Worm (Caenorhabditis elegans): ENCODE results near the gene F35G12.12.

DNA sequence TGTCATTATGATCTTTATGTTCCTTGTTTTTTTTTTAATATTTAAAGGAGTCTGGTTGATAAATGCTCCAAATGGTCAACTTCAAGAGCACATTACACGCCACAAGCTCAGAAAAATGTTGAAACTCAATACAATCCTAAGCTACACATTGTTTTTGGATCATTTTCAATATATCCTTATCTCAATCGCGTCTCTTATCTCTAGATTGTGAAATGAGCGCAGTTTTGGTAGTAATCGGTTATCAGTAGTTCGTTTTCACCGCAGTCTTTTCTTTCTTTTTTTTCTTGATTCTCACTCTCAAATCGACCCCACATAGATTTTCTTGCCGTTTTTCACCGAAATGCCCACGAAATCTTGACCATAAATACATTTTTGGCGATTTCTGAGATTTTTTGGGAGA is 28.7 kb upstream of the F35G12.12 start:
- TF ChIP-seq elt-1 (tag; optimal IDR thresholded peaks at IDR 0.05) (no peak), ama-1 (optimal IDR thresholded peaks at IDR 0.05) (no peak), unc-39 (tag; optimal IDR thresholded peaks at IDR 0.05) (no peak), ceh-82 (tag; optimal IDR thresholded peaks at IDR 0.05) (no peak), nhr-76 (tag; optimal IDR thresholded peaks at IDR 0.05) (no peak), lin-39 (tag; optimal IDR thresholded peaks at IDR 0.05) (no peak), unc-62 (GFP tag; optimal IDR thresholded peaks at IDR 0.05) (no peak), elt-3 (tag; optimal IDR thresholded peaks at IDR 0.05) (no peak), nhr-28 (tag; optimal IDR thresholded peaks at IDR 0.05) (no peak)

Measured in whole organism, L3 larva.